In the genomic region with DNA sequence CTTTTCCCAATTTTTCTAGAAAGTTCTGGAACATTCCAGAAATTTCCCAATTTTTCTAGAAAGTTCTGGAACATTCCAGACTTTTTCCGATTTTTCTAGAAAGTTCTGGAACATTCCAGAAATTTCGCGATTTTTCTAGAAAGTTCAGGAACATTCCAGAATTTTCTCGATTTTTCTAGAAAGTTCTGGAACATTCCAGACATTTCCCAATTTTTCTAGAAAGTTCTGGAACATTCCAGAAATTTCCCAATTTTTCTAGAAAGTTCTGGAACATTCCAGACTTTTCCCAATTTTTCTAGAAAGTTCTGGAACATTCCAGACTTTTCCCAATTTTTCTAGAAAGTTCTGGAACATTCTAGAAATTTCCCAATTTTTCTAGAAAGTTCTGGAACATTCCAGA, we compare ENCODE assay signal across 3 worm cellular contexts.
TF ChIP-seq lines count a peak whose summit lies in the region.
"Not testable (repeated sequence)": the region's sequence is repeated elsewhere in the genome, so short reads cannot be mapped to it uniquely, and the experiment has no call there.

No protein-coding gene starts in this region.

TF ChIP-seq in whole organism, L4 larva, 104 proteins besides CTCF, POLR2A, EP300 and RAD21:
- TF ChIP-seq lin-1 (GFP tag; IDR thresholded peaks at IDR 0.05; lab: Robert Waterston, UW) (0 out of 2 replicates have a peak, but pooled peaks have one; percentile 18), lin-38 (GFP tag; IDR thresholded peaks at IDR 0.05; lab: Robert Waterston, UW) (peak; percentile 48), madf-5 (GFP tag; IDR thresholded peaks at IDR 0.05; lab: Robert Waterston, UW) (0 out of 4 replicates have a peak, but pooled peaks of 1 of the 2 experiments have one; percentile 61), tra-1 (GFP tag; IDR thresholded peaks at IDR 0.05; lab: Robert Waterston, UW) (peak; percentile 31; the same call in 1 of the 2 replicates), vab-7 (GFP tag; IDR thresholded peaks at IDR 0.05; lab: Robert Waterston, UW) (peak; percentile 57; the same call in 1 of the 2 replicates), snpc-1.2 (GFP tag; IDR thresholded peaks at IDR 0.05; lab: Robert Waterston, UW) (peak; percentile 65), lim-7 (GFP tag; IDR thresholded peaks at IDR 0.05; lab: Robert Waterston, UW) (0 out of 2 replicates have a peak, but pooled peaks have one; percentile 44), zfp-3 (GFP tag; conservative IDR thresholded peaks at IDR 0.05; lab: Robert Waterston, UW) (0 out of 2 replicates have a peak, but pooled peaks have one; percentile 62), mdt-29 (GFP tag; IDR thresholded peaks at IDR 0.05; lab: Robert Waterston, UW) (peak; percentile 95), Y105C5A.15 (GFP tag; IDR thresholded peaks at IDR 0.05; lab: Robert Waterston, UW) (0 out of 2 replicates have a peak, but pooled peaks have one; percentile 26), egl-43 (GFP tag; IDR thresholded peaks at IDR 0.05; lab: Robert Waterston, UW) (peak; percentile 65; the same call in 1 of the 2 replicates), F26F4.8 (GFP tag; conservative IDR thresholded peaks at IDR 0.05; lab: Robert Waterston, UW) (0 out of 2 replicates have a peak, but pooled peaks have one; percentile 55), Y48G9A.11 (GFP tag; IDR thresholded peaks at IDR 0.05; lab: Robert Waterston, UW) (peak; percentile 59; the same call in 1 of the 2 replicates), pha-4 (GFP tag; IDR thresholded peaks at IDR 0.05; lab: Robert Waterston, UW) (peak; percentile 81), saeg-2 (GFP tag; IDR thresholded peaks at IDR 0.05; lab: Robert Waterston, UW) (0 out of 2 replicates have a peak, but pooled peaks have one; percentile 38), php-3 (GFP tag; IDR thresholded peaks at IDR 0.05; lab: Robert Waterston, UW) (0 out of 2 replicates have a peak, but pooled peaks have one; percentile 21), set-16 (GFP tag; IDR thresholded peaks at IDR 0.05; lab: Robert Waterston, UW) (0 out of 2 replicates have a peak, but pooled peaks have one; percentile 6), arid-1 (GFP tag; conservative IDR thresholded peaks at IDR 0.05; lab: Robert Waterston, UW) (peak; percentile 63; the same call in 1 of the 2 replicates), ceh-44 (GFP tag; IDR thresholded peaks at IDR 0.05; lab: Robert Waterston, UW) (0 out of 2 replicates have a peak, but pooled peaks have one; percentile 41), Y75B8A.6 (GFP tag; IDR thresholded peaks at IDR 0.05; lab: Robert Waterston, UW) (0 out of 2 replicates have a peak, but pooled peaks have one; percentile 22)
- not testable (repeated sequence) for TF ChIP-seq pha-4 (tag; optimal IDR thresholded peaks at IDR 0.05; lab: Kevin White, UChicago)

TF ChIP-seq in whole organism, early embryonic, 17 proteins besides CTCF, POLR2A, EP300 and RAD21:
- peak; percentile 39; the same call in 1 of the 2 replicates for TF ChIP-seq pes-1 (GFP tag; IDR thresholded peaks at IDR 0.05; lab: Robert Waterston, UW)
- TF ChIP-seq tbx-11 (GFP tag; IDR thresholded peaks at IDR 0.05; lab: Robert Waterston, UW): peak; percentile 25; the same call in 1 of the 2 replicates
TF ChIP-seq in whole organism, early embryonic: peak in this region for 2; not testable (repeated sequence) for 15.

TF ChIP-seq in whole organism, young adult, 124 proteins besides CTCF, POLR2A, EP300 and RAD21:
- TF ChIP-seq B0019.2 (GFP tag; conservative IDR thresholded peaks at IDR 0.05; lab: Robert Waterston, UW): peak; percentile 66; the same call in 1 of the 2 replicates
- peak; percentile 86 for TF ChIP-seq F39B2.1 (GFP tag; IDR thresholded peaks at IDR 0.05; lab: Robert Waterston, UW)
- peak; percentile 92 for TF ChIP-seq rcor-1 (GFP tag; IDR thresholded peaks at IDR 0.05; lab: Robert Waterston, UW)
- peak; percentile 32; the same call in 1 of the 2 replicates for TF ChIP-seq mcd-1 (GFP tag; IDR thresholded peaks at IDR 0.05; lab: Robert Waterston, UW)
- peak; percentile 81 for TF ChIP-seq Y53F4B.3 (GFP tag; IDR thresholded peaks at IDR 0.05; lab: Robert Waterston, UW)
- peak; percentile 90 for TF ChIP-seq pbrm-1 (GFP tag; IDR thresholded peaks at IDR 0.05; lab: Robert Waterston, UW)
- 0 out of 2 replicates have a peak, but pooled peaks have one; percentile 7 for TF ChIP-seq madf-3 (GFP tag; IDR thresholded peaks at IDR 0.05; lab: Robert Waterston, UW)
- peak; percentile 93 for TF ChIP-seq ceh-40 (GFP tag; IDR thresholded peaks at IDR 0.05; lab: Robert Waterston, UW)
- peak; percentile 29; the same call in 1 of the 2 replicates for TF ChIP-seq let-526 (GFP tag; IDR thresholded peaks at IDR 0.05; lab: Robert Waterston, UW)
- TF ChIP-seq Y67H2A.10 (GFP tag; conservative IDR thresholded peaks at IDR 0.05; lab: Robert Waterston, UW): peak; percentile 65; the same call in 1 of the 2 replicates
- 0 out of 2 replicates have a peak, but pooled peaks have one; percentile 45 for TF ChIP-seq bed-1 (GFP tag; IDR thresholded peaks at IDR 0.05; lab: Robert Waterston, UW)
- peak; percentile 99 for TF ChIP-seq dox-1 (GFP tag; IDR thresholded peaks at IDR 0.05; lab: Robert Waterston, UW)
- TF ChIP-seq madf-6 (GFP tag; IDR thresholded peaks at IDR 0.05; lab: Robert Waterston, UW): peak; percentile 65
- peak; percentile 87 for TF ChIP-seq ekl-4 (GFP tag; IDR thresholded peaks at IDR 0.05; lab: Robert Waterston, UW)
- peak; percentile 58 for TF ChIP-seq D2030.7 (GFP tag; IDR thresholded peaks at IDR 0.05; lab: Robert Waterston, UW)
- TF ChIP-seq Y95B8A.8 (GFP tag; IDR thresholded peaks at IDR 0.05; lab: Robert Waterston, UW): peak; percentile 47; the same call in 1 of the 2 replicates
- TF ChIP-seq F33H1.4 (GFP tag; IDR thresholded peaks at IDR 0.05; lab: Robert Waterston, UW): peak; percentile 40; the same call in 1 of the 2 replicates
- peak; percentile 87 for TF ChIP-seq nfyb-1 (GFP tag; IDR thresholded peaks at IDR 0.05; lab: Robert Waterston, UW)
- TF ChIP-seq cebp-2 (GFP tag; IDR thresholded peaks at IDR 0.05; lab: Robert Waterston, UW): peak; percentile 18; the same call in 1 of the 2 replicates
- peak; percentile 69 for TF ChIP-seq egrh-3 (GFP tag; IDR thresholded peaks at IDR 0.05; lab: Robert Waterston, UW)
- peak; percentile 81 for TF ChIP-seq attf-6 (GFP tag; IDR thresholded peaks at IDR 0.05; lab: Robert Waterston, UW)
- TF ChIP-seq aptf-3 (GFP tag; IDR thresholded peaks at IDR 0.05; lab: Robert Waterston, UW): peak; percentile 96
- TF ChIP-seq hmg-1.2 (GFP tag; IDR thresholded peaks at IDR 0.05; lab: Robert Waterston, UW): 0 out of 2 replicates have a peak, but pooled peaks have one; percentile 12
- TF ChIP-seq hsf-1 (GFP tag; IDR thresholded peaks at IDR 0.05; lab: Robert Waterston, UW): peak; percentile 99
